Worm (Caenorhabditis elegans) whole organism, L4 larva: ENCODE results near the gene F55C5.17.

Source experiments
- F44E2.7 ChIP-seq: fragments of 200-800 bp; sonication (Bioruptor generic); IDR thresholded peaks from 2 replicates; pipeline ENCODE4 v2.1.2; 2022; ENCODE audit warnings: missing genetic modification characterization, missing compliant biosample characterization
- T26A8.4 ChIP-seq: fragments of 200-800 bp; sonication (Bioruptor generic); IDR thresholded peaks from 2 replicates; pipeline ENCODE4 v1.3.6; 2022; ENCODE audit warnings: missing genetic modification characterization, missing compliant biosample characterization
- Y48G9A.11 ChIP-seq: fragments of 200-800 bp; sonication (Bioruptor generic); IDR thresholded peaks from 2 replicates; pipeline ENCODE4 v1.3.6; 2022; ENCODE audit warnings: missing genetic modification reagents, missing genetic modification characterization, missing compliant biosample characterization
- ZK337.2 ChIP-seq: fragments of 200-800 bp; sonication (Bioruptor generic); IDR thresholded peaks from 2 replicates; pipeline ENCODE4 v1.3.6; 2022; ENCODE audit warnings: missing genetic modification reagents, missing genetic modification characterization, missing compliant biosample characterization
- ZK546.5 ChIP-seq, 2 experiments: sonication (generic microtip); optimal IDR thresholded peaks; 2 replicates each; lab custom pipeline; 2017; ENCODE audit warnings: missing biosample characterization in 2 of 2, missing genetic modification characterization in 2 of 2
- aha-1 ChIP-seq: fragments of 150-350 bp; peaks from one replicate; lab custom pipeline; 2014; ENCODE audit warnings: missing biosample characterization, missing genetic modification characterization
- ama-1 ChIP-seq: fragments of 150-350 bp; optimal IDR thresholded peaks from 2 replicates; lab custom pipeline; 2014; ENCODE audit warnings: inconsistent platforms, mixed read lengths
- arid-1 ChIP-seq: fragments of 200-800 bp; sonication (Bioruptor generic); conservative IDR thresholded peaks from 2 replicates; pipeline ENCODE4 v1.3.6; 2022; ENCODE audit warnings: missing genetic modification reagents, missing genetic modification characterization, missing compliant biosample characterization
- ceh-32 ChIP-seq: sonication (generic microtip); optimal IDR thresholded peaks from 2 replicates; lab custom pipeline; 2016; ENCODE audit warnings: mild to moderate bottlenecking, missing genetic modification characterization, missing compliant biosample characterization; ENCODE audit not compliant: poor library complexity
- ceh-82 ChIP-seq: sonication (generic microtip); optimal IDR thresholded peaks from 2 replicates; lab custom pipeline; 2017; ENCODE audit warnings: missing biosample characterization, missing genetic modification characterization
- ces-1 ChIP-seq: fragments of 150-350 bp; sonication (generic microtip); optimal IDR thresholded peaks from 4 replicates; lab custom pipeline; 2014; ENCODE audit warnings: missing biosample characterization, missing genetic modification reagents, missing genetic modification characterization
- cey-2 ChIP-seq: sonication (generic microtip); optimal IDR thresholded peaks from 3 replicates; lab custom pipeline; 2017; ENCODE audit warnings: missing genetic modification characterization, mild to moderate bottlenecking, missing compliant biosample characterization, antibody characterized with exemption, borderline replicate concordance; ENCODE audit not compliant: insufficient read depth
- ctbp-1 ChIP-seq: fragments of 200-800 bp; sonication (Bioruptor generic); IDR thresholded peaks from 2 replicates; pipeline ENCODE4 v1.3.6; 2022; ENCODE audit warnings: missing genetic modification reagents, missing genetic modification characterization, missing compliant biosample characterization
- daf-16 ChIP-seq, 3 experiments: sonication (generic microtip); optimal IDR thresholded peaks; 2 replicates each; lab custom pipeline; 2016 to 2017; ENCODE audit warnings: missing genetic modification characterization in 3 of 3, missing genetic modification reagents in 3 of 3, mild to moderate bottlenecking in 2 of 3, missing compliant biosample characterization in 2 of 3, missing biosample characterization in 1 of 3, moderate library complexity in 1 of 3
- fkh-10 ChIP-seq: fragments of 150-350 bp; optimal IDR thresholded peaks from 2 replicates; lab custom pipeline; 2014; ENCODE audit warnings: missing biosample characterization, missing genetic modification reagents, missing genetic modification characterization
- fos-1 ChIP-seq: fragments of 150-350 bp; optimal IDR thresholded peaks from 2 replicates; lab custom pipeline; 2014; ENCODE audit warnings: missing biosample characterization, missing genetic modification characterization
- hmg-1.1 ChIP-seq: fragments of 200-800 bp; sonication (Bioruptor generic); IDR thresholded peaks from 2 replicates; pipeline ENCODE4 v1.3.6; 2022; ENCODE audit warnings: missing genetic modification reagents, missing genetic modification characterization, missing compliant biosample characterization
- lim-7 ChIP-seq: fragments of 200-800 bp; sonication (Bioruptor generic); IDR thresholded peaks from 2 replicates; pipeline ENCODE4 v1.3.6; 2022; ENCODE audit warnings: missing genetic modification characterization, missing compliant biosample characterization
- lin-1 ChIP-seq: fragments of 200-800 bp; sonication (Bioruptor generic); IDR thresholded peaks from 2 replicates; pipeline ENCODE4 v1.3.6; 2022; ENCODE audit warnings: missing genetic modification reagents, missing genetic modification characterization, missing compliant biosample characterization
- lin-38 ChIP-seq: fragments of 200-800 bp; sonication (Bioruptor generic); IDR thresholded peaks from 2 replicates; pipeline ENCODE4 v1.3.6; 2022; ENCODE audit warnings: missing genetic modification reagents, missing genetic modification characterization, missing compliant biosample characterization
- lir-3 ChIP-seq: sonication (generic microtip); optimal IDR thresholded peaks from 2 replicates; lab custom pipeline; 2016; ENCODE audit warnings: mild to moderate bottlenecking, missing genetic modification characterization, missing compliant biosample characterization
- lsy-2 ChIP-seq, 2 experiments: fragments of 150-350 bp in 1 of 2; sonication (generic microtip) in 1 of 2; optimal IDR thresholded peaks; 2 replicates each; lab custom pipeline; 2014 to 2017; ENCODE audit warnings: missing biosample characterization in 2 of 2, missing genetic modification characterization in 2 of 2
- madf-5 ChIP-seq, 2 experiments: fragments of 200-800 bp; sonication (Bioruptor generic); IDR thresholded peaks; 2 replicates each; pipeline ENCODE4 v1.3.6; 2022; ENCODE audit warnings: missing compliant biosample characterization in 2 of 2, missing genetic modification characterization in 2 of 2
- mxl-2 ChIP-seq: fragments of 200-800 bp; sonication (Bioruptor generic); conservative IDR thresholded peaks from 2 replicates; pipeline ENCODE4 v1.3.6; 2022; ENCODE audit warnings: missing genetic modification reagents, missing genetic modification characterization, missing compliant biosample characterization
- nhr-11 ChIP-seq: fragments of 150-350 bp; optimal IDR thresholded peaks from 2 replicates; lab custom pipeline; 2014; ENCODE audit warnings: missing biosample characterization, missing genetic modification characterization
- nhr-111 ChIP-seq: fragments of 200-800 bp; sonication (Bioruptor generic); optimal IDR thresholded peaks from 2 replicates; lab custom pipeline; 2018; ENCODE audit warnings: mild to moderate bottlenecking, missing genetic modification characterization, missing compliant biosample characterization
- nhr-41 ChIP-seq: fragments of 200-800 bp; sonication (Bioruptor generic); IDR thresholded peaks from 2 replicates; pipeline ENCODE4 v1.3.6; 2022; ENCODE audit warnings: missing genetic modification reagents, missing genetic modification characterization, missing compliant biosample characterization
- nhr-48 ChIP-seq: sonication (generic microtip); optimal IDR thresholded peaks from 2 replicates; lab custom pipeline; 2016; ENCODE audit warnings: mild to moderate bottlenecking, missing genetic modification characterization, missing compliant biosample characterization
- snpc-1.2 ChIP-seq: fragments of 200-800 bp; sonication (Bioruptor generic); IDR thresholded peaks from 2 replicates; pipeline ENCODE4 v1.3.6; 2022; ENCODE audit warnings: missing genetic modification reagents, missing genetic modification characterization, missing compliant biosample characterization
- snpc-4 ChIP-seq: fragments of 150-350 bp; optimal IDR thresholded peaks from 2 replicates; lab custom pipeline; 2014; ENCODE audit warnings: missing biosample characterization, missing genetic modification characterization
- spr-1 ChIP-seq: sonication (generic microtip); optimal IDR thresholded peaks from 2 replicates; lab custom pipeline; 2016; ENCODE audit warnings: mild to moderate bottlenecking, missing genetic modification characterization, missing compliant biosample characterization
- tag-97 ChIP-seq: fragments of 200-800 bp; sonication (Bioruptor generic); IDR thresholded peaks from 2 replicates; pipeline ENCODE4 v1.3.6; 2022; ENCODE audit warnings: missing genetic modification characterization, missing compliant biosample characterization
- unc-62 ChIP-seq, 3 experiments: fragments of 150-350 bp in 1 of 3; sonication (generic microtip); optimal IDR thresholded peaks in 2 of 3; peaks in 1 of 3; 1 replicate in 1 of 3; 2 replicates in 2 of 3; lab custom pipeline; 2014 to 2017; ENCODE audit warnings: missing biosample characterization in 3 of 3, missing genetic modification characterization in 3 of 3, missing genetic modification reagents in 3 of 3, missing genotype in 1 of 3
- vab-7 ChIP-seq: fragments of 200-800 bp; sonication (Bioruptor generic); IDR thresholded peaks from 2 replicates; pipeline ENCODE4 v1.3.6; 2022; ENCODE audit warnings: missing genetic modification reagents, missing genetic modification characterization, missing compliant biosample characterization
- zfp-2 ChIP-seq: sonication (generic microtip); optimal IDR thresholded peaks from 2 replicates; lab custom pipeline; 2016; ENCODE audit warnings: mild to moderate bottlenecking, missing genetic modification characterization, missing compliant biosample characterization
- zfp-3 ChIP-seq: fragments of 200-800 bp; sonication (Bioruptor generic); conservative IDR thresholded peaks from 2 replicates; pipeline ENCODE4 v1.3.6; 2022; ENCODE audit warnings: missing genetic modification reagents, missing genetic modification characterization, missing compliant biosample characterization
- zip-2 ChIP-seq: fragments of 150-350 bp; optimal IDR thresholded peaks from 2 replicates; lab custom pipeline; 2014; ENCODE audit warnings: missing biosample characterization, missing genetic modification characterization
- ztf-7 ChIP-seq: fragments of 150-350 bp; optimal IDR thresholded peaks from 2 replicates; lab custom pipeline; 2014; ENCODE audit warnings: missing biosample characterization, missing genetic modification characterization

Gene F55C5.17

DNA sequence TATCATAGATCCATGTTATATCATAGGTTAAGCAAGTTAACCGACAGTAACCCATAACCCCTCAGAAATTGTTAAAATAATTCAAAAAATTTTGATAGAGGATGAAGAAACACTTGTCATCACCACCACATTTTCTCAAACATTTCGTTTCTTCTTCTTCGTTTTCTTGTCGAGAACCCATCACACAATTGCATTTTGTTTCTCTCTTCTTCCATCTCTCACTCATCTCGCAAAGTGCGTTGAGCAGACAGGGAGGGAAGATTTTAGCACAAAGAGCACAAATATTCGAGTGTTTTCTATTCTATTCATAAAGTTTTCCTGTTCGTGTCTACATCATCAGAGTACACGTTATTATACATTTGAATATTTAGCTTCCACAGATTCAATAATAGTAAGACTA, 12.1 kb downstream of the F55C5.17 start:
- TF ChIP-seq daf-16 (GFP tag; optimal IDR thresholded peaks at IDR 0.05; lab: Kevin White, UChicago) (no peak), daf-16 (tag; optimal IDR thresholded peaks at IDR 0.05; lab: Kevin White, UChicago) (no peak), snpc-1.2 (GFP tag; lab: Robert Waterston, UW) (no peak), fkh-10 (GFP tag; lab: Kevin White, UChicago) (peak; percentile 50), tag-97 (GFP tag; lab: Robert Waterston, UW) (no peak), ztf-7 (tag; lab: Kevin White, UChicago) (no peak), madf-5 (GFP tag; IDR thresholded peaks at IDR 0.05; lab: Robert Waterston, UW) (no peak), unc-62 (GFP tag; optimal IDR thresholded peaks at IDR 0.05 in 1 of 2; lab: Kevin White, UChicago) (peak in 1 of 2 experiments; percentile 20), unc-62 (tag; optimal IDR thresholded peaks at IDR 0.05; lab: Kevin White, UChicago) (no peak), arid-1 (GFP tag; lab: Robert Waterston, UW) (no peak), ces-1 (GFP tag; lab: Kevin White, UChicago) (peak; percentile 18), lin-38 (GFP tag; lab: Robert Waterston, UW) (0 out of 2 replicates have a peak, but pooled peaks have one; percentile 23), F44E2.7 (GFP tag; lab: Robert Waterston, UW) (no peak), spr-1 (tag; lab: Kevin White, UChicago) (no peak), ceh-32 (tag; lab: Kevin White, UChicago) (no peak), T26A8.4 (GFP tag; lab: Robert Waterston, UW) (no peak), vab-7 (GFP tag; lab: Robert Waterston, UW) (no peak), lsy-2 (tag; optimal IDR thresholded peaks at IDR 0.05; lab: Kevin White, UChicago) (peak in 1 of 2 experiments; percentile 34), nhr-48 (tag; lab: Kevin White, UChicago) (no peak), fos-1 (tag; lab: Kevin White, UChicago) (no peak), hmg-1.1 (GFP tag; lab: Robert Waterston, UW) (no peak)

DNA sequence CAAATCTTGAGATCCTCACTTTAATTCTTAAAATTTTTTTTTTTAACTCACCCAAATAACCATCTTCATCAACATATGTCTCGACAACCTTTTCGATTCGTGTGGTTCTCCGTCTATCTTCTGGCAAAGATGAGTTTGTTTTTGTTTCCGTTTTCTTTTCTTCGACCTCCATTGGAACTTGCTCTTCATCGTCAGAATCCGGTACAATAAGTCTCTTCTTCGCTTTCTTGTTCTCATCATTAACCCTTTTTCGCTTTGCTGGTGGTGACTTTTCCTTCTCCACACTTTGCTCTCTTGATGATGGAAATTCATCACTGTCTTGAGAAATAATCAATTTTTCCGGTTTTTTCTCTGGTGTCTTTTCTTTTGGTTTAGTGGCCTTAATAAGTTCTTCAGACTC, 13.7 kb downstream of the F55C5.17 start:
- TF ChIP-seq nhr-111 (GFP tag; lab: Kevin White, UChicago) (no peak), aha-1 (tag; lab: Kevin White, UChicago) (peak; percentile 49), snpc-1.2 (GFP tag; lab: Robert Waterston, UW) (no peak), unc-62 (GFP tag; optimal IDR thresholded peaks at IDR 0.05 in 1 of 2; lab: Kevin White, UChicago) (peak in 1 of 2 experiments; percentile 98), unc-62 (tag; optimal IDR thresholded peaks at IDR 0.05; lab: Kevin White, UChicago) (no peak), ctbp-1 (GFP tag; lab: Robert Waterston, UW) (no peak), mxl-2 (GFP tag; lab: Robert Waterston, UW) (no peak), nhr-41 (no peak), hmg-1.1 (GFP tag; lab: Robert Waterston, UW) (no peak), lin-1 (no peak), lir-3 (tag; lab: Kevin White, UChicago) (no peak)

DNA sequence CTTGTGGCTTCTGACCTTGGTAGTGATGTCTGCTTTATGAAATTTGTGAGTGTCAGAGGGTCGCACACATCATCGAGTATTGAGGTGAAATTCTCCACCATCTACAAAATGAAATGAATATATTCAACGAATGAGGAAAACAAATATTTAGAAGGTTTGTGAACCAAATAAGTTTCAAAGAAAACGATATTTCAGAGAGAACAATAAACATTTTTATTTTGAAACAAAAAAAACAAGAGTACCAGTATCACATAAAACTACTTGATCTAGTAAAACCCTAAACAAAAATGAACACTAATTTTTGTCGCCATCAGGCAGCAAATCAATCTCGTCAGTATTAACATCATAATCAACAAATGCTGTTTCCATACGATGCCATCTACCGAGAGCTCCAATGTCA, 14.7 kb downstream of the F55C5.17 start, which contains the start of gene R04F11.3:
R04F11.3 (minus strand) TSS at position 101 of the 400 bp plus-strand sequence.
- TF ChIP-seq snpc-1.2 (GFP tag; lab: Robert Waterston, UW) = no peak
- TF ChIP-seq Y48G9A.11 (GFP tag; lab: Robert Waterston, UW) = no peak
- TF ChIP-seq ZK546.5 (tag; optimal IDR thresholded peaks at IDR 0.05; lab: Kevin White, UChicago) = no peak
- no peak for TF ChIP-seq ama-1 (lab: Kevin White, UChicago)
- TF ChIP-seq cey-2 (tag; lab: Kevin White, UChicago) = no peak
- no peak for TF ChIP-seq ctbp-1 (GFP tag; lab: Robert Waterston, UW)
- TF ChIP-seq ZK337.2 (GFP tag; lab: Robert Waterston, UW) = no peak
- TF ChIP-seq nhr-11 (tag; lab: Kevin White, UChicago) = no peak
- TF ChIP-seq zip-2 (tag; lab: Kevin White, UChicago) = no peak
- no peak for TF ChIP-seq fos-1 (tag; lab: Kevin White, UChicago)
- no peak for TF ChIP-seq lim-7 (GFP tag; lab: Robert Waterston, UW)
- TF ChIP-seq ztf-7 (tag; lab: Kevin White, UChicago) = no peak
- TF ChIP-seq zfp-2 = no peak
- TF ChIP-seq zfp-3 (GFP tag; lab: Robert Waterston, UW) = no peak
- no peak for TF ChIP-seq nhr-111 (GFP tag; lab: Kevin White, UChicago)
- TF ChIP-seq ceh-82 = no peak
- no peak for TF ChIP-seq snpc-4
